Fruit fly (Drosophila melanogaster): Measurements from ENCODE around the gene CG5418.

DNA sequence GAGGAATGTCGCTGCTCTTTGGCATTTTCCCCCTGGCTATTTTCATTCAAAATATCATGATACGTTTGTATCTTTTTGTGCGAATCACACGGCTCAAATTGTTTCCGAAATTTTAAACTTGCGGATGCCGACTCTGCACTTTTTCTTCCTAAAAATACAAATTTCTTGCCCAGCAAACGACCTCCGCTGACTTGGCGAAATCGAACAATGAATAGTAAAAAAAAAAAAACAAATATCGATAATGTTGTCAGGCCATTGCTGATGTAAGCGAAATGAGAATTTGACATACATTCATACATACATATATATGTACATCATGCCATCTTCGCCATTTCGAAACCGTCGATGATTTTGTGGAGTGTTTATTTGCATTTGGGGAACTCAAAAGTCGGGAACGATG, 27.0 kb upstream of the CG5418 start:
- TF ChIP-seq CG13204 (GFP tag; optimal IDR thresholded peaks at IDR 0.05), result no peak
- no peak for TF ChIP-seq CG8159 (tag; optimal IDR thresholded peaks at IDR 0.05)
- no peak for TF ChIP-seq CG14655 (GFP tag; optimal IDR thresholded peaks at IDR 0.05)
- TF ChIP-seq Snoo (tag; optimal IDR thresholded peaks at IDR 0.05), result no peak
- no peak for TF ChIP-seq CG8301 (tag; optimal IDR thresholded peaks at IDR 0.05)
- no peak for TF ChIP-seq D1 (tag; optimal IDR thresholded peaks at IDR 0.05)
- no peak for TF ChIP-seq CG4496 (GFP tag; IDR thresholded peaks at IDR 0.05)
- no peak for TF ChIP-seq Pif1A (GFP tag; optimal IDR thresholded peaks at IDR 0.05)
- no peak for TF ChIP-seq rn (GFP tag; IDR thresholded peaks at IDR 0.05)
